Worm (Caenorhabditis elegans) whole organism, L3 larva: ENCODE data around the gene M110.3.

Experiments used
- R02D3.7 ChIP-seq: fragments of 150-350 bp; optimal IDR thresholded peaks from 2 replicates; lab custom pipeline; 2014; ENCODE audit warnings: missing biosample characterization, missing genetic modification characterization
- aly-2 ChIP-seq: fragments of 150-350 bp; optimal IDR thresholded peaks from 2 replicates; lab custom pipeline; 2014; ENCODE audit warnings: missing biosample characterization, missing genetic modification characterization
- ceh-16 ChIP-seq: sonication (generic microtip); optimal IDR thresholded peaks from 2 replicates; lab custom pipeline; 2017; ENCODE audit warnings: missing biosample characterization, missing genetic modification characterization
- ceh-28 ChIP-seq: fragments of 150-350 bp; optimal IDR thresholded peaks from 2 replicates; lab custom pipeline; 2014; ENCODE audit warnings: missing biosample characterization, missing genetic modification reagents, missing genetic modification characterization
- ceh-82 ChIP-seq: fragments of 150-350 bp; optimal IDR thresholded peaks from 2 replicates; lab custom pipeline; 2014; ENCODE audit warnings: missing biosample characterization, missing genetic modification characterization
- egl-27 ChIP-seq: sonication (generic microtip); optimal IDR thresholded peaks from 4 replicates; lab custom pipeline; 2017; ENCODE audit warnings: missing biosample characterization, missing genetic modification reagents, missing genetic modification characterization
- elt-1 ChIP-seq: fragments of 150-350 bp; optimal IDR thresholded peaks from 2 replicates; lab custom pipeline; 2014; ENCODE audit warnings: missing biosample characterization, missing genetic modification characterization
- elt-2 ChIP-seq: sonication (generic microtip); optimal IDR thresholded peaks from 2 replicates; lab custom pipeline; 2016; ENCODE audit warnings: missing genetic modification reagents, mild to moderate bottlenecking, missing genetic modification characterization, missing compliant biosample characterization
- eor-1 ChIP-seq, 2 experiments: fragments of 150-350 bp; optimal IDR thresholded peaks; 2 replicates each; lab custom pipeline; 2014 to 2018; ENCODE audit warnings: missing biosample characterization in 2 of 2, missing genetic modification characterization in 2 of 2
- fkh-10 ChIP-seq: sonication (generic microtip); optimal IDR thresholded peaks from 2 replicates; lab custom pipeline; 2017; ENCODE audit warnings: missing biosample characterization, missing genetic modification reagents, missing genetic modification characterization
- fkh-2 ChIP-seq: fragments of 150-350 bp; optimal IDR thresholded peaks from 2 replicates; lab custom pipeline; 2014; ENCODE audit warnings: missing biosample characterization, missing genetic modification reagents, missing genetic modification characterization
- fos-1 ChIP-seq: fragments of 150-350 bp; optimal IDR thresholded peaks from 2 replicates; lab custom pipeline; 2014; ENCODE audit warnings: missing biosample characterization, missing genetic modification characterization
- hmg-11 ChIP-seq: sonication (generic microtip); optimal IDR thresholded peaks from 2 replicates; lab custom pipeline; 2016; ENCODE audit warnings: missing genetic modification characterization, missing compliant biosample characterization
- jun-1 ChIP-seq: fragments of 150-350 bp; optimal IDR thresholded peaks from 2 replicates; lab custom pipeline; 2014; ENCODE audit warnings: missing biosample characterization, missing genetic modification reagents, missing genetic modification characterization
- lin-15B ChIP-seq: fragments of 150-350 bp; optimal IDR thresholded peaks from 2 replicates; lab custom pipeline; 2014; ENCODE audit warnings: missing biosample characterization, missing genetic modification characterization
- lsy-12 ChIP-seq: sonication (generic microtip); optimal IDR thresholded peaks from 2 replicates; lab custom pipeline; 2016; ENCODE audit warnings: mild to moderate bottlenecking, missing genetic modification characterization, missing compliant biosample characterization
- mdl-1 ChIP-seq: fragments of 150-350 bp; optimal IDR thresholded peaks from 2 replicates; lab custom pipeline; 2014; ENCODE audit warnings: missing biosample characterization, missing genetic modification characterization
- mml-1 ChIP-seq: fragments of 150-350 bp; sonication (generic microtip); optimal IDR thresholded peaks from 3 replicates; lab custom pipeline; 2014; ENCODE audit warnings: missing biosample characterization, missing genetic modification characterization
- nfya-1 ChIP-seq: sonication (generic microtip); optimal IDR thresholded peaks from 2 replicates; lab custom pipeline; 2017; ENCODE audit warnings: missing genetic modification characterization, mild to moderate bottlenecking, missing compliant biosample characterization, antibody characterized with exemption, moderate library complexity; ENCODE audit not compliant: insufficient read depth
- nhr-11 ChIP-seq: fragments of 150-350 bp; optimal IDR thresholded peaks from 2 replicates; lab custom pipeline; 2014; ENCODE audit warnings: missing biosample characterization, missing genetic modification characterization
- nhr-12 ChIP-seq: fragments of 150-350 bp; optimal IDR thresholded peaks from 2 replicates; lab custom pipeline; 2014; ENCODE audit warnings: missing biosample characterization, missing genetic modification characterization
- nhr-23 ChIP-seq: fragments of 150-350 bp; optimal IDR thresholded peaks from 2 replicates; lab custom pipeline; 2014; ENCODE audit warnings: missing biosample characterization, missing genetic modification reagents, missing genetic modification characterization
- nhr-237 ChIP-seq: fragments of 150-350 bp; optimal IDR thresholded peaks from 2 replicates; lab custom pipeline; 2014; ENCODE audit warnings: missing biosample characterization, missing genetic modification characterization
- nhr-25 ChIP-seq: sonication (generic microtip); optimal IDR thresholded peaks from 2 replicates; lab custom pipeline; 2017; ENCODE audit warnings: missing biosample characterization, missing genetic modification characterization
- nhr-28 ChIP-seq: fragments of 150-350 bp; optimal IDR thresholded peaks from 2 replicates; lab custom pipeline; 2014; ENCODE audit warnings: missing biosample characterization, missing genetic modification characterization
- nhr-67 ChIP-seq: fragments of 150-350 bp; optimal IDR thresholded peaks from 2 replicates; lab custom pipeline; 2014; ENCODE audit warnings: missing biosample characterization, missing genetic modification characterization
- nhr-76 ChIP-seq: fragments of 150-350 bp; sonication (generic microtip); optimal IDR thresholded peaks from 5 replicates; lab custom pipeline; 2014; ENCODE audit warnings: missing biosample characterization, missing genetic modification characterization
- nhr-77 ChIP-seq: fragments of 150-350 bp; optimal IDR thresholded peaks from 2 replicates; lab custom pipeline; 2014; ENCODE audit warnings: missing biosample characterization, missing genetic modification characterization
- pha-4 ChIP-seq: fragments of 150-350 bp; optimal IDR thresholded peaks from 2 replicates; lab custom pipeline; 2014; ENCODE audit warnings: missing biosample characterization, missing genetic modification reagents, missing genetic modification characterization
- pqm-1 ChIP-seq: fragments of 150-350 bp; optimal IDR thresholded peaks from 2 replicates; lab custom pipeline; 2017; ENCODE audit warnings: missing biosample characterization, missing genetic modification characterization, inconsistent platforms
- sea-2 ChIP-seq: fragments of 150-350 bp; sonication (generic microtip); optimal IDR thresholded peaks from 4 replicates; lab custom pipeline; 2014; ENCODE audit warnings: missing biosample characterization, missing genetic modification reagents, missing genetic modification characterization
- snpc-4 ChIP-seq: fragments of 150-350 bp; optimal IDR thresholded peaks from 2 replicates; lab custom pipeline; 2014; ENCODE audit warnings: missing biosample characterization, missing genetic modification characterization
- unc-39 ChIP-seq: sonication (generic microtip); optimal IDR thresholded peaks from 4 replicates; lab custom pipeline; 2017; ENCODE audit warnings: missing biosample characterization, missing genetic modification characterization
- unc-62 ChIP-seq: fragments of 150-350 bp; sonication (generic microtip); optimal IDR thresholded peaks from 4 replicates; lab custom pipeline; 2014; ENCODE audit warnings: missing biosample characterization, missing genetic modification reagents, missing genetic modification characterization
- zag-1 ChIP-seq: fragments of 150-350 bp; optimal IDR thresholded peaks from 2 replicates; lab custom pipeline; 2014; ENCODE audit warnings: missing biosample characterization, missing genetic modification characterization
- ztf-4 ChIP-seq: fragments of 150-350 bp; optimal IDR thresholded peaks from 2 replicates; lab custom pipeline; 2014; ENCODE audit warnings: missing biosample characterization, missing genetic modification characterization

The M110.3 gene

ce11 chrII:8256013-8256412 lies 39.6 kb upstream of the M110.3 start, which contains the start of gene F35C11.7:
Gene F35C11.7 (plus strand): TSS chrII:8256313.
- TF ChIP-seq egl-27 (tag; lab: Kevin White, UChicago): no peak
- TF ChIP-seq eor-1 (tag; optimal IDR thresholded peaks at IDR 0.05; lab: Kevin White, UChicago): no peak
- TF ChIP-seq nhr-77: no peak
- no peak for TF ChIP-seq lin-15B
- no peak for TF ChIP-seq nhr-28 (tag; lab: Kevin White, UChicago)
- no peak for TF ChIP-seq R02D3.7 (tag; lab: Kevin White, UChicago)
- no peak for TF ChIP-seq fkh-10
- no peak for TF ChIP-seq fkh-2 (tag; lab: Kevin White, UChicago)
- no peak for TF ChIP-seq snpc-4 (tag; lab: Kevin White, UChicago)
- TF ChIP-seq nhr-11 (tag; lab: Kevin White, UChicago): no peak
- no peak for TF ChIP-seq unc-62 (GFP tag; lab: Kevin White, UChicago)
- TF ChIP-seq, all 47 proteins: peak for 0

- TF ChIP-seq fkh-2 (tag; lab: Kevin White, UChicago): no peak
- no peak for TF ChIP-seq nhr-28 (tag; lab: Kevin White, UChicago)
- TF ChIP-seq fos-1: no peak
- TF ChIP-seq pqm-1 (tag; lab: Kevin White, UChicago): no peak
- no peak for TF ChIP-seq nhr-25
- TF ChIP-seq sea-2 (GFP tag; lab: Kevin White, UChicago): no peak
- no peak for TF ChIP-seq nhr-237
- no peak for TF ChIP-seq hmg-11 (tag; lab: Kevin White, UChicago)
- no peak for TF ChIP-seq jun-1
- no peak for TF ChIP-seq elt-1
- TF ChIP-seq nhr-11 (tag; lab: Kevin White, UChicago): no peak
Observed at ce11 chrII:8253160-8253793, 36.9 kb upstream of the M110.3 start, which contains the start of gene F35C11.5. Gene F35C11.5 (plus strand): TSS chrII:8253743.

ce11 chrII:8249710-8250109 lies 33.3 kb upstream of the M110.3 start:
- no peak for TF ChIP-seq eor-1 (tag; optimal IDR thresholded peaks at IDR 0.05; lab: Kevin White, UChicago)
- TF ChIP-seq elt-2 (tag; lab: Kevin White, UChicago): peak; percentile 53

- no peak for TF ChIP-seq nhr-12 (tag; lab: Kevin White, UChicago)
- no peak for TF ChIP-seq fkh-2 (tag; lab: Kevin White, UChicago)
- no peak for TF ChIP-seq mml-1
- TF ChIP-seq sea-2 (GFP tag; lab: Kevin White, UChicago): no peak
- TF ChIP-seq aly-2 (tag; lab: Kevin White, UChicago): no peak
- TF ChIP-seq pqm-1 (tag; lab: Kevin White, UChicago): peak; percentile 86
- TF ChIP-seq mdl-1: no peak
- TF ChIP-seq nhr-23 (tag; lab: Kevin White, UChicago): no peak
- TF ChIP-seq jun-1: peak; percentile 5
- TF ChIP-seq ztf-4 (tag; lab: Kevin White, UChicago): no peak
- TF ChIP-seq elt-2 (tag; lab: Kevin White, UChicago): peak; percentile 75
- no peak for TF ChIP-seq nhr-28 (tag; lab: Kevin White, UChicago)
- no peak for TF ChIP-seq nhr-67
- no peak for TF ChIP-seq ceh-16 (tag; lab: Kevin White, UChicago)
- no peak for TF ChIP-seq unc-39 (tag; lab: Kevin White, UChicago)
- TF ChIP-seq nfya-1 (tag; lab: Kevin White, UChicago): no peak
- peak; percentile 85 for TF ChIP-seq pha-4 (tag; lab: Kevin White, UChicago)
- TF ChIP-seq nhr-237: no peak
Observed at ce11 chrII:8248745-8249144, 32.3 kb upstream of the M110.3 start, which contains the start of the genes F35C11.2 and F35C11.4. Gene F35C11.2 (minus strand): TSS chrII:8248834. Gene F35C11.4 (plus strand): TSS chrII:8249004.

ce11 chrII:8246476-8246875 lies 30.1 kb upstream of the M110.3 start, which contains the start of gene F35C11.3:
Gene F35C11.3 (plus strand): TSS chrII:8246776.
- TF ChIP-seq nhr-11 (tag; lab: Kevin White, UChicago): no peak
- no peak for TF ChIP-seq mdl-1
- no peak for TF ChIP-seq hmg-11 (tag; lab: Kevin White, UChicago)
- TF ChIP-seq ceh-28: no peak
- TF ChIP-seq nfya-1 (tag; lab: Kevin White, UChicago): no peak
- no peak for TF ChIP-seq ceh-82
- TF ChIP-seq nhr-25: no peak
- no peak for TF ChIP-seq fkh-10
- no peak for TF ChIP-seq nhr-76 (tag; lab: Kevin White, UChicago)
- TF ChIP-seq fkh-2 (tag; lab: Kevin White, UChicago): no peak
- no peak for TF ChIP-seq unc-39 (tag; lab: Kevin White, UChicago)
- no peak for TF ChIP-seq nhr-77
- TF ChIP-seq nhr-28 (tag; lab: Kevin White, UChicago): no peak
- TF ChIP-seq lsy-12 (tag; lab: Kevin White, UChicago): no peak
- TF ChIP-seq ztf-4 (tag; lab: Kevin White, UChicago): no peak
- TF ChIP-seq sea-2 (GFP tag; lab: Kevin White, UChicago): no peak
- TF ChIP-seq zag-1: no peak
